Fruit fly (Drosophila melanogaster): ENCODE data around the gene ab.

Gene ab

dm6 chr2L:11280090-11280489 lies 69.6 kb downstream of the ab start, which contains the start of gene Ppt2:
TSS of gene Ppt2 (plus strand) at chr2L:11280298.
- no peak for TF ChIP-seq CG17801 (GFP tag; optimal IDR thresholded peaks at IDR 0.05; ENCODE audit: partially characterized antibody)

dm6 chr2L:11281930-11282329 lies 71.5 kb downstream of the ab start, which contains the start of gene mre11:
TSS of gene mre11 (plus strand) at chr2L:11282090.
- TF ChIP-seq CG17801 (GFP tag; optimal IDR thresholded peaks at IDR 0.05; ENCODE audit: partially characterized antibody) = no peak

dm6 chr2L:11285606-11286005 lies 75.1 kb downstream of the ab start, which contains the start of gene Osi21:
TSS of gene Osi21 (minus strand) at chr2L:11285706.
- TF ChIP-seq CG17801 (GFP tag; optimal IDR thresholded peaks at IDR 0.05; ENCODE audit: partially characterized antibody) = no peak

DNA sequence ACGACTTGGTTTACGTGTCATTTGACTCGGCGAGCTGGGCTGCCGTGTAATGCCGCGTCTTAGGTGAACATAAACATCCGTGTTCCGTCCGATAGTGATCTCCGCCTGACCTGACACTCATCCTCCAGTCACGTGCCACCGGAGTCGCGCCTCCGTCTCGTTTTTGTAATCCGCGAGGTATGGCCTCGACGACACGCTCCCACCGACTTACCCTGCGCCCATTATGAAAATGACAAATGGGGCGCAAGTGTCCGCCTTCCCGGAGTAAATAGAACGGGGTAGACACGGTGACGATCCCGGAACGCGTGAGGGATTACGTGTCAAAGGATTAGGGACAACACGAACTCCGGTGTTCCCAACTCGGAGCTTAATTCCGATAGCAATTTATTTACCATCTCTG lies 85.3 kb downstream of the ab start:
- TF ChIP-seq CG17801 (GFP tag; optimal IDR thresholded peaks at IDR 0.05; ENCODE audit: partially characterized antibody) = no peak

DNA sequence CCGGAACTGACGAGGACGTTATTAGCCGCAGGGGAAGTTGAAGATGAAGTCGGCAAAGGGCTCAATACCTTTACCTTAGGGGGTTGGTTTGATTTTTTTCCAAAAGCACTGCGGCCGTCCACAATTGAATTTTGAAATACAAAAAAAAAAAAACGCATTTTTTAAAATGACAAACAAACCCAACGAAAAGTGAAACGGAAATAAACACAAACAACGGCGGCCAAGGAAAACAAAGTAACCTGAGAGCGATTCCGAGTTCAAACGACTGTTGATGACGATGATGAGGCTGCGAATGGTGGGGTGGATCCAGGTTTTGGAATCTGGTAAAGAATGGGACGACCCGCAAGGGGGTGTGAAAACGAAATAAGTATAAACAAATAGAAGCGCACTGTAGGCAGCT lies 86.0 kb downstream of the ab start:
- no peak for TF ChIP-seq CG17801 (GFP tag; optimal IDR thresholded peaks at IDR 0.05; ENCODE audit: partially characterized antibody)

- no peak for TF ChIP-seq CG17801 (GFP tag; optimal IDR thresholded peaks at IDR 0.05; ENCODE audit: partially characterized antibody)
Observed at dm6 chr2L:11302507-11302906, 92.0 kb downstream of the ab start.

DNA sequence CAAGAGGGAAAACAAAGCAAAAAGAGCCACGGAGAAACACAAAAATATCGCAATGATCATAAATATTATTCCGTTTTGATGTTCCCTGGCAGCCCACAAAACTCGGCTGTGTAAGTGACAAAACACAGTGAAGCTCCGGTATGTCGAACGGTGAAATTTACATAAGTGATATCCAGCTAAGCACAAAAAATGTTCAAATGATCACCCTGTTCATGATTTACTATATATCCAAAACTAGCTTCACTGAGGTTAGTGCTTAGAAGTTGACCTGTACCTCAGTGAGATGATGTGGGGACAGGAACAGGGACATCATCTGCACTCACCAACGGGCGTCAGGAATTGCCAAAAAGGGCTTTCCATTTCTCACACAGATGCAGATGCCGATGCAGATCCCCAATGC lies 95.6 kb downstream of the ab start:
- no peak for TF ChIP-seq CG17801 (GFP tag; optimal IDR thresholded peaks at IDR 0.05; ENCODE audit: partially characterized antibody)

DNA sequence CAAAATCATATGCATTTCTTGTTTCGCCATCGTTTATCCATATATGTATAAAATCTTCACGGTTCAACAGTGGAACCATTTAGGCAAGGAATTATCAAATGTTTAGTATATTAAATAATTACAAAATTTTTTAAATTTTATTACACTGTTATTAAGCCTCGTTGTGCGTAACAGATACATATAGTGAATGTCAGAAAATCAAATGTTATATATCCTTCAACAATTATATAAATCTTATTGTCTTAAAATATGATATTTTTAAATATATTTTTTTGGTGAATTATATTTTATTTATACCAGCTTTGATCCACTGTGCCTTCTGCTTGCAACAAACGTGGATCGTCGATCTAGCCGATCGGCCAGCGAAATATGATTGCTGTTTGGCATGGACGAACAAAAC lies 96.6 kb downstream of the ab start:
- no peak for TF ChIP-seq CG17801 (GFP tag; optimal IDR thresholded peaks at IDR 0.05; ENCODE audit: partially characterized antibody)

- no peak for TF ChIP-seq CG17801 (GFP tag; optimal IDR thresholded peaks at IDR 0.05; ENCODE audit: partially characterized antibody)
Observed at dm6 chr2L:11309806-11310205, 99.3 kb downstream of the ab start.
